Fruit fly (Drosophila melanogaster): Measurements from ENCODE around the gene CG14132.

DNA sequence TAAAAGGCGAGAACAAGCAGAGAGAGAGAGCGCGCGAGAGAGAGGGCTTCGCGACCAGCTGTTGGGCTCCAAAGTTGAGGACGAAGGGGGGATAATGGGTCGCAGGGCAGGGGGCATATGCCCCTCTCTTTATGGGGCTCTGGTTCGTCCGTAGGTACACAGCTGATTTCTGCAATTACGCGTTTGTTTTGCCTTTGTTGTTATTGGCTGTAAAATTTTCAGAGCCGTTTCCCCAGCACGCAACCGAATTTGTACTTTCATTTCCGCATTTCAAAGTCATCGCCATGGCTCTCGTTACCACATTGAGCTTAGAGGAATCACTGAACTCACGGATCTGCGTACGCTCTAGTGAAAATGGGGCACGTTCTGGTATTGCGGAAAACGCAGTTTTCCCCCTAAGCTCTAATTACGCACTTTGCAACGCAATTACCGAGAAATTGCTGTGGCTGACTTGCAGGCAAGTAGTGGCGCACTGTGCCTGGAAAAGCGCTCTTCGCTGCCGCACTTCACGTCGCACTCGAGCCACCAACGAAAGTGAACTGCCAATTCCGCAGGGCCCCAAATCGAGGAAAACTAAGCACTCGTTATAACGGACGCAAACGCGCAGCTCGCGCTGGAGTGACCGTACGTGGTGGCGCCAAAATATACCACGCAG, 7.0 kb downstream of the CG14132 start, which contains the start of gene CG11658:
- no peak for TF ChIP-seq Myc (optimal IDR thresholded peaks at IDR 0.05)
- no peak for TF ChIP-seq h (optimal IDR thresholded peaks at IDR 0.05)

All from Kc167 (cell line).